Fruit fly (Drosophila melanogaster): ENCODE measurements around the gene GV1.

Gene GV1

DNA sequence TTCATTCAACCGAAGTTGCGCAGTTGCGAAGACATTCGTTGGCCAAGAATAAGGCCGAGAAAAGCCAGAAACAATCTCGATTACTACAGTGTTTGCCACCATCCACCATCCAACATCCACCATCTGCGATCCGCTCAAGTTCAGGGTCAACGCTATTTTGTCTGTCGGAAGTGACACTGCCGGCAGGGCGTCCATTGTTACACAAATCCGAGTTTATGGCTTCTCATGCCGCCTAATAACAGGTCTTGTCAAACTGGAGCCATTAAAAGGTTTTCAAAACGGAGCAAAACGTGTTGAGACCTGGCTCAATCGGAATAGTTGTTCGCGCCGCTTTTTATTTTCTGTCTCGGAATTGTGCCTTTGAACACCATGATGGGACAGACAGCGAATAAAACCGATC, 8.4 kb downstream of the GV1 start (continued):
- TF ChIP-seq cwo (GFP tag; optimal IDR thresholded peaks at IDR 0.05) (peak; percentile 25), CTCF (GFP tag; optimal IDR thresholded peaks at IDR 0.05) (no peak), CG10274 (GFP tag; optimal IDR thresholded peaks at IDR 0.05) (no peak), Sin3A (optimal IDR thresholded peaks at IDR 0.05) (no peak)

DNA sequence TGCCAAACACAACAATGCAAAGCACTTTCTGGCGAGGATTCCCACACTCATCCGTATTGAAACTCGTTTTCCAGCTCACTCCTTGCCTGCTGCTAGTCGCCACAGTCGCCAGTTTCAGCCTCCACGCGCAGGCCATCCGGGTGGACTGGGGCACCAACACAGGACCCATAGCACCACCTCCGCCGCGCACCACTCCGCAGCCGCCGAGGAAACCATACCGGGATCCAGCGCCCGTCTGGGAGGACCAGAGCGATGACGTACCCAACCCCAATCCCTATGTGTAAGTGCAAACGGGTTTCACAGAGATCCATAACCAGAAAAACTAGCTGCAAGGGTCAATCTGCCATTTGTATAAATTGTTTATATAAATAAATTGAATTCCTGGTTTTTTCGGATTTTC, 10.8 kb downstream of the GV1 start:
- TF ChIP-seq mam (GFP tag; optimal IDR thresholded peaks at IDR 0.05) (no peak), nom (GFP tag; optimal IDR thresholded peaks at IDR 0.05) (peak; percentile 42)

DNA sequence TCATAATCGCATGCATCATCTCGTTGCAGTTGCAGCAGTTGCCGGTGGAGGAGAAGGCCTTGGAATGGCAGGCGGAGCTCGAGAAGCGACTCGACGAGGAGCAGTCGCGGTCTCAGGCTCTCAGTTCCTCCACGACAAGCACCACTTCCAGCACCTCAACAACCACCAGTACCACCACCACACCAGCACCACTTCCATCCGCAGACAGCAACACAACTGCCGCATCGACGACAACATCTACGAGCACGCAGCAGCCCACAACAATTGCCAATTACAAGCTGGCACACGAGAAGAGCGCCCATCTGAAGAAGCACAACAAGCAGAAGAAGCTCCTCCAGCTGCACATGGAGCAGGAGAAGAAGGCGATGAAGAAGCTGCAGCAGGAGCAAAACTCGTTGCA, 12.0 kb downstream of the GV1 start:
- no peak for TF ChIP-seq tio (GFP tag; optimal IDR thresholded peaks at IDR 0.05)
- TF ChIP-seq nom (GFP tag; optimal IDR thresholded peaks at IDR 0.05), result peak; percentile 19

DNA sequence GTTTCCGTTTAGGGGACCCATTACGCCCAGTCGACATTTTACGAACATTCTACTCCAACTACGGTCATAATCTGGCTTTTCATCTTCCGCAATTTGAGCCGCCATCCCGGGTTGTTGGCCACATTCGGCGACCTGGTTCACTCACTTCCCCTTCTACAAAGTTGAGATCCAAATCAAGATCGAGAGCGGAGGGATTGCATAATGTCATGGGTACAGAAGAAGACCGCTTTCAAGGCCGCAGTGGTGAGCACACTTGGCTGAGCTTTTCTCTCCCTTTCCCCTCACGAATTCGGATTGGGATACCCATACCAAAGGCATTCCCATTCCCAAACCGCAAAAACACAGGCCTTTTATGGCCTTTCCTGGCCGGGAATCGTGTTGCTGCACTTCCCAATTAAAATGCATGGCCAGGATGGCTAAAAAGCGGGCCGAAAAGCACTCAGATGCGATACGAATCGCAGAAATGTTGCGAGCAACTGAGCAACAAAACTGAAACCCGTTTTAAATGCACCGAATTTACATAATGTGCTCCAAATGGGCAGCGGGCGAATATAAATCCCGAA, 17.5 kb downstream of the GV1 start:
- TF ChIP-seq kah (GFP tag; optimal IDR thresholded peaks at IDR 0.05), result no peak
- no peak for TF ChIP-seq CG15269 (tag; optimal IDR thresholded peaks at IDR 0.05)
- TF ChIP-seq CG11456 (GFP tag; IDR thresholded peaks at IDR 0.05), result 0 out of 3 replicates have a peak, but pooled peaks have one; percentile 10
- TF ChIP-seq her (GFP tag; optimal IDR thresholded peaks at IDR 0.05), result no peak
- TF ChIP-seq CkIIα-i1 (GFP tag; IDR thresholded peaks at IDR 0.05), result no peak

DNA sequence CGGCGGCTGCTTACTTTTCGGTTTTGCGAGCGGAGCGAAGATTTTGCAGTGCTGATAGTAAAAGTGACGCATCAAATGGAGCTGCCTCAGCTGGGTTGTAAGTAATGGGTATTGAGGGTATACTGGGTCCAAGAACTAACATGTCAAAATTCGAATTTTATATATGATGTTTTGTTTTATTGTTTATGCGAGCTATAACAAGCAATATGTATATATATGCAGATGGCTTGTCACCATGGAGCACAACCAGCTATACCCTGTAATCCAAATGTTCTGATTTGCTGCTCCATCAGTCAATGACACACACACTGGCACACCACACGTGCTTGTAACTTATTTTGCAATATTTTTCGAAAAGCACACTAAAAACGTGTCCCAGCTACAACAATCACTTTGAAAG, 19.2 kb downstream of the GV1 start:
- no peak for TF ChIP-seq Meics (GFP tag; optimal IDR thresholded peaks at IDR 0.05)
- no peak for TF ChIP-seq CG11695 (GFP tag; IDR thresholded peaks at IDR 0.05)
- TF ChIP-seq CG11247 (GFP tag; IDR thresholded peaks at IDR 0.05), result peak; percentile 31; the same call in 1 of the 2 replicates
- TF ChIP-seq GATAe (GFP tag; conservative IDR thresholded peaks at IDR 0.05), result no peak
- TF ChIP-seq HLH3B (GFP tag; IDR thresholded peaks at IDR 0.05), result no peak
- TF ChIP-seq CG8924 (tag; optimal IDR thresholded peaks at IDR 0.05), result no peak
- TF ChIP-seq CG3838 (GFP tag; optimal IDR thresholded peaks at IDR 0.05), result no peak
- no peak for TF ChIP-seq dpn (GFP tag; optimal IDR thresholded peaks at IDR 0.05)
- TF ChIP-seq CG10959 (GFP tag; IDR thresholded peaks at IDR 0.05), result no peak
- TF ChIP-seq chif (GFP tag; optimal IDR thresholded peaks at IDR 0.05), result peak in 1 of 2 experiments; percentile 3
- no peak for TF ChIP-seq Sry-δ (GFP tag; optimal IDR thresholded peaks at IDR 0.05)
- TF ChIP-seq ato (GFP tag; IDR thresholded peaks at IDR 0.05; ENCODE audit: partially characterized antibody), result no peak
- TF ChIP-seq sna (GFP tag; IDR thresholded peaks at IDR 0.05; ENCODE audit: partially characterized antibody), result no peak
- TF ChIP-seq CG9797 (GFP tag; optimal IDR thresholded peaks at IDR 0.05), result no peak
- no peak for TF ChIP-seq CoRest (tag; optimal IDR thresholded peaks at IDR 0.05)
- no peak for TF ChIP-seq CG1792 (GFP tag; optimal IDR thresholded peaks at IDR 0.05)
- no peak for TF ChIP-seq CG18262 (tag; optimal IDR thresholded peaks at IDR 0.05)
- TF ChIP-seq CG6854 (GFP tag; optimal IDR thresholded peaks at IDR 0.05), result no peak
- TF ChIP-seq Ptx1 (GFP tag; IDR thresholded peaks at IDR 0.05), result peak; percentile 30; the same call in 1 of the 2 replicates
- no peak for TF ChIP-seq Hsf (GFP tag; optimal IDR thresholded peaks at IDR 0.05)
- TF ChIP-seq CG43689 (GFP tag; IDR thresholded peaks at IDR 0.05), result no peak
- TF ChIP-seq Hr51 (GFP tag; optimal IDR thresholded peaks at IDR 0.05), result no peak
- TF ChIP-seq ac (GFP tag; optimal IDR thresholded peaks at IDR 0.05), result no peak
- no peak for TF ChIP-seq sob (GFP tag; IDR thresholded peaks at IDR 0.05)
- no peak for TF ChIP-seq CG17328 (GFP tag; IDR thresholded peaks at IDR 0.05)
- TF ChIP-seq pnt (GFP tag; optimal IDR thresholded peaks at IDR 0.05), result no peak
- TF ChIP-seq slbo (GFP tag; IDR thresholded peaks at IDR 0.05), result peak; percentile 26; the same call in 1 of the 2 replicates
- TF ChIP-seq ind (GFP tag; optimal IDR thresholded peaks at IDR 0.05), result no peak
- no peak for TF ChIP-seq CG10565 (GFP tag; optimal IDR thresholded peaks at IDR 0.05)
- 0 out of 2 replicates have a peak, but pooled peaks have one; percentile 18 for TF ChIP-seq al (GFP tag; IDR thresholded peaks at IDR 0.05)
- no peak for TF ChIP-seq CG4617 (GFP tag; optimal IDR thresholded peaks at IDR 0.05; ENCODE audit: borderline replicate concordance)
- TF ChIP-seq CG11456 (GFP tag; IDR thresholded peaks at IDR 0.05), result no peak
- TF ChIP-seq bsh (GFP tag; optimal IDR thresholded peaks at IDR 0.05), result peak in 1 of 2 experiments; percentile 75
